Worm (Caenorhabditis elegans) whole organism, L2 larva: Measurements from ENCODE around the gene cpl-1.

Experiments used
- R02D3.7 ChIP-seq: fragments of 150-350 bp; optimal IDR thresholded peaks from 2 replicates; lab custom pipeline; 2014; ENCODE audit warnings: missing biosample characterization, missing genetic modification characterization
- alr-1 ChIP-seq: fragments of 150-350 bp; optimal IDR thresholded peaks from 2 replicates; lab custom pipeline; 2014; ENCODE audit warnings: missing biosample characterization, missing genetic modification characterization
- ama-1 ChIP-seq: fragments of 150-350 bp; optimal IDR thresholded peaks from 2 replicates; lab custom pipeline; 2018; ENCODE audit warnings: inconsistent platforms
- ceh-82 ChIP-seq: fragments of 150-350 bp; optimal IDR thresholded peaks from 2 replicates; lab custom pipeline; 2014; ENCODE audit warnings: missing biosample characterization, missing genetic modification characterization
- fos-1 ChIP-seq: fragments of 150-350 bp; optimal IDR thresholded peaks from 2 replicates; lab custom pipeline; 2014; ENCODE audit warnings: missing biosample characterization, missing genetic modification characterization
- lin-11 ChIP-seq: fragments of 150-350 bp; sonication (generic microtip); optimal IDR thresholded peaks from 2 replicates; lab custom pipeline; 2014; ENCODE audit warnings: missing biosample characterization, missing genetic modification characterization, inconsistent platforms, mixed read lengths
- lin-13 ChIP-seq: fragments of 150-350 bp; optimal IDR thresholded peaks from 2 replicates; lab custom pipeline; 2014; ENCODE audit warnings: missing biosample characterization, missing genetic modification reagents, missing genetic modification characterization
- lin-39 ChIP-seq: fragments of 150-350 bp; optimal IDR thresholded peaks from 2 replicates; lab custom pipeline; 2014; ENCODE audit warnings: missing biosample characterization, missing genetic modification reagents, missing genetic modification characterization
- mdl-1 ChIP-seq, 2 experiments: fragments of 150-350 bp in 1 of 2; sonication (generic microtip) in 1 of 2; optimal IDR thresholded peaks; 2 replicates each; lab custom pipeline; 2017; ENCODE audit warnings: missing biosample characterization in 2 of 2, missing genetic modification characterization in 2 of 2
- nhr-11 ChIP-seq: fragments of 150-350 bp; optimal IDR thresholded peaks from 2 replicates; lab custom pipeline; 2014; ENCODE audit warnings: missing biosample characterization, missing genetic modification characterization
- nhr-12 ChIP-seq: fragments of 150-350 bp; optimal IDR thresholded peaks from 2 replicates; lab custom pipeline; 2014; ENCODE audit warnings: missing biosample characterization, missing genetic modification characterization
- nhr-77 ChIP-seq: fragments of 150-350 bp; optimal IDR thresholded peaks from 2 replicates; lab custom pipeline; 2014; ENCODE audit warnings: missing biosample characterization, missing genetic modification characterization
- skn-1 ChIP-seq: sonication (generic microtip); optimal IDR thresholded peaks from 2 replicates; lab custom pipeline; 2017; ENCODE audit warnings: missing biosample characterization, missing genetic modification characterization

DNA sequence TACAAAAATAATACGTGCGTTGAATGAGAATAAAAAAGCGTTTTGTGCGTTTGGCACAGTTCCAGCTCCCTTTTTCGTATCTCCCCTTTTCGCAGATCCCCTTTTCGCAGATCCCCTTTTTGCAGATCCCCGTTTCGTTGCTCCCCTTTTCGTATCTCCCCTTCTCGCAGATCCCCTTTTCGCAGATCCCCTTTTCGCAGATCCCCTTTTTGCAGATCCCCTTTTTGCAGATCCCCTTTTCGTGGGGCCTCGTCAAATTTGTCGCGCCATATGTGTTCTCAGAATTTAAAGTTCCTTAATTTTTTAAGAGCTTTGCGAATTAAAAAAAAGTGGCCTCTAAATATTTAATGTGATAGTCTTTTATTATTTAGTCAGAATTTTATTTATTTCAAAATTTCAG is 42.2 kb downstream of the cpl-1 start, which contains the start of gene Y32B12B.4:
- TF ChIP-seq lin-39 (tag; lab: Kevin White, UChicago) = no peak
- no peak for TF ChIP-seq mdl-1 (tag; optimal IDR thresholded peaks at IDR 0.05; lab: Kevin White, UChicago)
- TF ChIP-seq lin-13 (GFP tag; lab: Kevin White, UChicago) = no peak
- TF ChIP-seq nhr-12 (tag; lab: Kevin White, UChicago) = no peak
- TF ChIP-seq nhr-11 (tag; lab: Kevin White, UChicago) = no peak
- TF ChIP-seq ama-1 (lab: Kevin White, UChicago) = no peak
- TF ChIP-seq nhr-77 (tag; lab: Kevin White, UChicago) = no peak
- TF ChIP-seq lin-11 (tag; lab: Kevin White, UChicago) = no peak
- TF ChIP-seq R02D3.7 = no peak
- no peak for TF ChIP-seq fos-1
- no peak for TF ChIP-seq alr-1 (tag; lab: Kevin White, UChicago)
- TF ChIP-seq ceh-82 = no peak
- TF ChIP-seq skn-1 (tag; lab: Kevin White, UChicago) = no peak
